Worm (Caenorhabditis elegans): ENCODE measurements around the gene C44H4.6.

DNA sequence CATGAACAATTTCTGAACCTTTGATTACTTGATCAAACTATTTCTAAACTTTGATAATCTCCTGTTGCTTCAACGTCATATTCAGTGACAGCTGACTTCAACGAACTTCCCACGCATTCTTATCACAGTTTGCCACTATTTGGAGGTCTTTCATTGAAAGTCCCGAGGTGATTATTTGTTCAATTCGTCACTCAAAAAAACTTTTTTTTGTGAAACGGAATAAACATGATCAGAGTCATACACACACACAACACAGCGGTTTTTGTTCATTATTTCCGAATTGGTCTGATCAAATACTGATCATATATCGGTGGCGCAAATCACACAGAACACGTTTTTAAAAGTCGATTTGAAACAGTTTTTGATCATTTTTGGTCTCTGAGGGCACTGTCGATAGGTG, 42.7 kb downstream of the C44H4.6 start:
- TF ChIP-seq php-3 (GFP tag; IDR thresholded peaks at IDR 0.05) (no peak), attf-4 (tag; optimal IDR thresholded peaks at IDR 0.05) (no peak), ztf-11 (tag; optimal IDR thresholded peaks at IDR 0.05) (no peak), pha-4 (GFP tag; IDR thresholded peaks at IDR 0.05) (no peak), pha-4 (tag; optimal IDR thresholded peaks at IDR 0.05) (no peak)
